Fruit fly (Drosophila melanogaster): ENCODE data around the gene RpL35.

The RpL35 gene

DNA sequence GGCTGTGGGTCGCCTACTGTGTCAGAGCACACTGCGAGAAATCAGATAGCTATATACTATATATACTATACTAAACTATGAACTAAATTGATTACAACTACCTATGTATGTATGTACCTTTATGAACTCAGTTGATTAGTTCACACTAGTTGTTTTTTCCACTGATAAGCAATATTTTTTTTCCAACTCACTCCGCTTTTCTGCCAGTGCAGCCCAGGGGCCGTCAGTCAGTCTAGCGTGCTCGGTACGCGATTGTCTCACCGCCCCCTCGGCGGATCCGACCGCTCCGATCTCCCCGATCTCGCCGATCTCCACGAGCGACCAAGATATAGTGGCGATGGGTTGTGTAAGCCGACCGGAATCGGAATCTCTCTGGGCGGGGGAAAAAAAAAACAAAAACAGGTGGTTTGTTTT lies 33.7 kb downstream of the RpL35 start (continued):
- TF ChIP-seq Hr39 (GFP tag; optimal IDR thresholded peaks at IDR 0.05) (no peak), fd85E (GFP tag; optimal IDR thresholded peaks at IDR 0.05) (no peak), CG9139 (GFP tag; optimal IDR thresholded peaks at IDR 0.05) (peak; percentile 71), svp (GFP tag) (peak; percentile 87), CG10669 (GFP tag; optimal IDR thresholded peaks at IDR 0.05) (peak; percentile 76), fkh (GFP tag; optimal IDR thresholded peaks at IDR 0.05) (no peak), CG10631 (GFP tag; optimal IDR thresholded peaks at IDR 0.05) (peak; percentile 61), Blimp-1 (GFP tag; optimal IDR thresholded peaks at IDR 0.05) (no peak)

DNA sequence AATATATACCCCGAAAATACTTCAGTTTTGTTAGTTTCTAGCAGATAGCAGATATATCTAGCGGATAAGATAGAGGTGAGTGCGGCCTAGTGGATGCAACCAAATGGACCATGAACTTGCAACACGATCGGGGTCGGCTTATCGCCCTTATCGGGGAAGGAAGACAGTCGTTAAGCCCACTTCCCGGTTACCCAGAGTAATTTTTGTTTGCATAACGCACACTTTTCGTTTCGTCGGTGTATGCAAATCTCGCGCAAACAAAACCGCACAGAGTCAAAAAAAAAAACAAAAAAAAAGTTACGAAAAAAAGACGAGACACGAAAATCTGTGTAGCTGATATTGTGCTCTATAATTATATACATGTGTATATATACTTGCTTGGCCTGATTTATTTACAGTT lies 40.8 kb downstream of the RpL35 start:
- TF ChIP-seq CG11902 (GFP tag; optimal IDR thresholded peaks at IDR 0.05) (no peak), CG34406 (GFP tag; optimal IDR thresholded peaks at IDR 0.05) (no peak), achi (GFP tag; optimal IDR thresholded peaks at IDR 0.05) (no peak), Blimp-1 (GFP tag; optimal IDR thresholded peaks at IDR 0.05) (no peak), spab (GFP tag; optimal IDR thresholded peaks at IDR 0.05) (no peak), CG6163 (GFP tag; IDR thresholded peaks at IDR 0.05) (peak; percentile 22; the same call in 1 of the 3 replicates), svp (GFP tag) (peak; percentile 65), Eip93F (GFP tag; optimal IDR thresholded peaks at IDR 0.05) (no peak), CG3919 (GFP tag; optimal IDR thresholded peaks at IDR 0.05) (no peak), CG8319 (GFP tag; optimal IDR thresholded peaks at IDR 0.05) (no peak), Eip78C (GFP tag) (peak; percentile 13), net (GFP tag; optimal IDR thresholded peaks at IDR 0.05) (no peak), CG15336 (GFP tag; IDR thresholded peaks at IDR 0.05) (no peak)

DNA sequence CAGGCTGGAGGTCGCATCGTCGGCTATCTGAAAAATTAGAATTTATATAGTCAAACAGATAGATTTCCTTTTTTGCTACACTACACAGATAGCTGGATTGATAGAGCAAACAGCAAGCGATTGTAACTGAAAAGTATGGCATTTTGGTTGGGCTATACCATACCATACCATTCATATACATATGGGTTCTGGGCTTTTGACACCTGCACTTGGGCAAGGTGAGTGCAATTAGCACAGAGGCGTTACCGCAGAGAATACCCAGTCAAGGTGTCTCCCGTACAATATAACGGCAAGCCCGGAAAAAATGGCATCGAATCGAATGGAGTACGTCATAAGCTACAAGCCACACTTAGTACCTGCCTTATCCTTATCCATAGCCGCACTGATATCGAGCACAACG lies 42.6 kb downstream of the RpL35 start:
- no peak for TF ChIP-seq CG10669 (GFP tag; optimal IDR thresholded peaks at IDR 0.05)
- no peak for TF ChIP-seq CG11294 (GFP tag; IDR thresholded peaks at IDR 0.05)
- TF ChIP-seq pdm3 (GFP tag; optimal IDR thresholded peaks at IDR 0.05), result no peak
- no peak for TF ChIP-seq CG1621 (tag; optimal IDR thresholded peaks at IDR 0.05)
- no peak for TF ChIP-seq CG6276 (GFP tag; optimal IDR thresholded peaks at IDR 0.05)
- no peak for TF ChIP-seq Lpt (GFP tag; optimal IDR thresholded peaks at IDR 0.05)
- TF ChIP-seq Sox15 (GFP tag; optimal IDR thresholded peaks at IDR 0.05), result no peak
- no peak for TF ChIP-seq CG10631 (GFP tag; optimal IDR thresholded peaks at IDR 0.05)
- no peak for TF ChIP-seq Eip75B (GFP tag; optimal IDR thresholded peaks at IDR 0.05)
- no peak for TF ChIP-seq CG3032 (tag; optimal IDR thresholded peaks at IDR 0.05)
- TF ChIP-seq spab (GFP tag; optimal IDR thresholded peaks at IDR 0.05), result no peak
- no peak for TF ChIP-seq Eip78C (GFP tag)
- TF ChIP-seq CG6792 (GFP tag; optimal IDR thresholded peaks at IDR 0.05), result no peak
- TF ChIP-seq CG31627 (GFP tag; optimal IDR thresholded peaks at IDR 0.05), result no peak
- no peak for TF ChIP-seq CG11762 (GFP tag; optimal IDR thresholded peaks at IDR 0.05; ENCODE audit: insufficient read depth)
- no peak for TF ChIP-seq dsx (GFP tag; optimal IDR thresholded peaks at IDR 0.05; ENCODE audit: poor library complexity, severe bottlenecking)
- TF ChIP-seq CG4318 (GFP tag; optimal IDR thresholded peaks at IDR 0.05), result no peak
- TF ChIP-seq fd85E (GFP tag; optimal IDR thresholded peaks at IDR 0.05), result no peak
- TF ChIP-seq CG8119 (GFP tag; IDR thresholded peaks at IDR 0.05), result no peak
- no peak for TF ChIP-seq CG8632 (GFP tag; optimal IDR thresholded peaks at IDR 0.05)

DNA sequence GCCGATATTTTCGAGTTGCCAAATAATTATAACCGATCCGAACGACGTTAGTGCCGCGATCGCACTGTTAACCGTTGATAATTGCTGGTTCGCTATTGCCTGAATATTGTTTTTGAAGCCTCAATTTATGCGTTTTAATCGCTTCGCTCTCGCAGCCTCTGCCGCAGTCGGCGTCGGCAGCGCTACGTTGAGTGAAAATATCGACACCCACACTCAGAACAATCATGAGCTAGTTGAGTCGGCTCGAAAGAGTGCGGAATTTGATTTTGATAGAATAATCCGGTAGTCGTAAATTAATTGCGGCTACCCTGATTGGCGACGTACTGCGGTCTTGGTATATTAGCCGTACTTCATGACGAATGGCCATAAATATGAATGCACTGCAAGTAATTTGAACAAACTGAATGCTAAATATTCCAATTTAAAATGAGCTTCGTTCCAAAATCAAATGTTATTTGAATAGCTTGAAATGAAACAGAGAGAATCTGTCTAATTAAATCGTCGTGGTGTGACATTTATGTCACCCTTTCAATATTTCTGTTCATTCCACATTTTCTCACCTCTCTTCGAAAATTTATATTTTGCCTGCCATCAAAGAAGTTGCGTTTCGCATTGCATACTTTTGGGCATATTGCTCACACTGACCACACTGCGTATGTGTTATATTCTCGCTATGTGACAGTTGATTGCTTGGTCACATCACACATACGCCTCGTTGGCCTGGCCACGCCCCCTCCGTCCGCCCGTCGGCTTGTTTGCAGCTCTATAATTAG lies 43.4 kb downstream of the RpL35 start:
- TF ChIP-seq CG6276 (GFP tag; optimal IDR thresholded peaks at IDR 0.05) (no peak), spab (GFP tag; optimal IDR thresholded peaks at IDR 0.05) (no peak), dac (GFP tag; optimal IDR thresholded peaks at IDR 0.05) (no peak), CG10669 (GFP tag; optimal IDR thresholded peaks at IDR 0.05) (no peak), Sox15 (GFP tag; optimal IDR thresholded peaks at IDR 0.05) (no peak), Hr39 (GFP tag; optimal IDR thresholded peaks at IDR 0.05) (no peak), CG11294 (GFP tag; IDR thresholded peaks at IDR 0.05) (no peak), Sox14 (GFP tag; optimal IDR thresholded peaks at IDR 0.05) (no peak), Lpt (GFP tag; optimal IDR thresholded peaks at IDR 0.05) (no peak), pdm3 (GFP tag; optimal IDR thresholded peaks at IDR 0.05) (no peak), Ets21C (GFP tag; optimal IDR thresholded peaks at IDR 0.05) (no peak), CG6792 (GFP tag; optimal IDR thresholded peaks at IDR 0.05) (no peak), svp (GFP tag) (peak; percentile 66), CG4318 (GFP tag; optimal IDR thresholded peaks at IDR 0.05) (no peak), Eip93F (GFP tag; optimal IDR thresholded peaks at IDR 0.05) (no peak), Smox (GFP tag; optimal IDR thresholded peaks at IDR 0.05) (no peak), CG8119 (GFP tag; IDR thresholded peaks at IDR 0.05) (0 out of 3 replicates have a peak, but pooled peaks have one; percentile 21), CG31627 (GFP tag; optimal IDR thresholded peaks at IDR 0.05) (no peak), net (GFP tag; optimal IDR thresholded peaks at IDR 0.05) (no peak), Ets96B (tag; optimal IDR thresholded peaks at IDR 0.05) (no peak), CG7368 (GFP tag; optimal IDR thresholded peaks at IDR 0.05) (no peak), CG16779 (tag; optimal IDR thresholded peaks at IDR 0.05) (no peak), CG32006 (GFP tag; optimal IDR thresholded peaks at IDR 0.05) (no peak), OdsH (GFP tag; optimal IDR thresholded peaks at IDR 0.05) (no peak), Sox102F (GFP tag; optimal IDR thresholded peaks at IDR 0.05) (peak; percentile 14)

Data from whole organism, prepupa.